Fruit fly (Drosophila melanogaster) S2 (cell line): ENCODE measurements around the gene CG42564.

ENCODE experiments used
- CG8478 ChIP-seq: fragments of >200 bp; optimal IDR thresholded peaks from 2 replicates; lab custom pipeline; 2018
- CTCF ChIP-seq, 2 experiments: fragments of >200 bp; optimal IDR thresholded peaks; 2 replicates each; lab custom pipeline; 2018

CG42564 gene

DNA sequence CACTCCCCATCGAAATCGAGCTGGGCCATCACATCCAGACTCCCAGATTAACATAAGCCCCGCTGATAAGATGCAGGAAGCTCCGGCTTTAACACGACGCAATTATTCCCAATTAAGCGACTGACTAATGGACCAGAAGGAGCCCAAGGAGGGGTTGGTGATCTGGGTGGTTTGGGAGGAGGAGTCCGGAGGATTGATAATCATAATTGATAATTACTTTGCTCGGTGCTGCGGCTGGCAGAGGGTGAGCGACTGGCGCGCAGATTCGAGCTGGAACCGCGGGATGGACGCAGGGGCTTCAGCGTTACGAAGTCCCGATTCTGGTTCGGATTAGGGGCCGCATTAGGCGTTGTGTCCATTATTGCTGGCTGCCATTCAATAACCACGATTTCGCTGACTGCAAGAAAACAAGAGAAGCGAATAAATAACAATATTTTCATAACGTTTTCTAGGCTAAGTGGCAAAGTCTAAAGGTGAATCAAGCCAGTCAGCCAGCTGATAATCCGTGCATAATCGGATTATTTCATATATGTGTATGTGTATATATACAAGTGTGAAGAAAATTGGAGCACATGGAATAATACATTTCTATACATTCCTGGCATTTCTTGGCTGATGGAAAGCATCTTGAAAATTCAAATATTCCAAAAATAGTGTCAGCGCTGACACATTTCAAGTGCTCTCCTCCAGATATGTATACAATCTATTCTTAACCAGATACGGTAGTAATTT is 19.4 kb downstream of the CG42564 start:
- TF ChIP-seq CTCF (optimal IDR thresholded peaks at IDR 0.05; lab: Kevin White, UChicago) (no peak), CG8478 (no peak)

DNA sequence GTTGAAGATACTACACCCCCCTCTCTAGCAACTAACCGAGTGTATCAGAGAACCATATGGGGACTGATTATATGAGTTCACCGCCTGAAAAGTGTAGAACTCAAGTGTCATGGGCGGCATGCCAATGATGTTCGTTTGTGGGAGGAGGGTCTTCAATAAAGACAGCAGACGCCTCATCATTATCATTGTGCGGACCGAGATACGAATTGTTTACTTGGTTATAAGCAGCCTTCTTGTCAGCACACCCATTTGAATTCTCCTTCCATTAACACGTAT is 19.9 kb downstream of the CG42564 start:
- TF ChIP-seq CTCF (optimal IDR thresholded peaks at IDR 0.05; lab: Kevin White, UChicago) (no peak), CG8478 (no peak)

DNA sequence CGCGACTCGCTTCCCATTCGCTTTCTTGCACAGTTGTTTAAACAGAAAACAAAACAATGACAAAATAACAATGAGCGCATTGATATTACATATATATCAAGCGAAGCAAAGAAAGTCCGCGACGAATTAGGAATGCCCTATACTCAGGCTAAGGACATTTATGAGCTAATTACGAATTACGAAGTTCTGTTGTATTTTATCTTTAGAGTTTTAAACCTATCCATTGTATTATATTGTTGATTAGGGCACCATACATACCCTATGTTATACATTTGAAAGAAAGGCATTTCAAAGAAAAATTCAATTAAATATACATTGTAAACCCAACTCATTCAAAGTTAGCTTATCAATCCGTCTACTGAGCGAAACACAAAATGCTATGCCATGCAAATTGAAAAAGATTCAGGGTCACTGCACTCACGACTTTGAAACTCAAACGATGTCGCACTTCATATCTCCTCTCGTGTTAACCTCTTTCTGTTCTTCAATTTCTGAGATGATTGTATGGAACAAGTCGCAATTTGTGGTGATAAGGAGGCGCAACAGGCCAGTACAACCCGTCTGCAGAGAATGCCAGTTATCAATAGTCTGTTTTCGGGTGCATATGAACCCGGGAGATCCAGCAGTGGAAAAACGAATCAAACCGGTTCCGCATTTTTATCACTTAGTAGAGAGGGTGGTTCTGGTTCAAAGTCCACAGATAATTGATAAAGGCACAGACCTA is 21.5 kb downstream of the CG42564 start:
- TF ChIP-seq CG8478 = no peak
- no peak for TF ChIP-seq CTCF (optimal IDR thresholded peaks at IDR 0.05; lab: Kevin White, UChicago)

DNA sequence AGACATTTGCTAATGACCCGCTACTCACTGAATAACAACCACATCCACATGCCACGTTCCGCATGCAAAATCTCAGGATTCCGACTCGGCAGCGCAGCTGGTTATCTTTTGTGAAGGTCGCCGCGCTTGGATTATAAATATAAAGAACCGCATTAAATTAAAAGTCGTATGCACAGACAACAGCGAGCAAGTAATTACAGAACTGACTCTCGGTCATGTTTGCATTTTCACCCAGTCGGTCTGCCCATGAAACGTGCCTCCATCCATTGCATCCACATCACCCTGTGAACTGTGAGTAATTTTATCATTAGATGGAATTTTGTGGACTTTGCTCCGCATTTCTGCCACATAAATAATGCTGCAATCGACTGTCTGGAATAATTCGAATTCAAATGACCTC is 22.3 kb downstream of the CG42564 start:
- TF ChIP-seq CTCF (optimal IDR thresholded peaks at IDR 0.05; lab: Kevin White, UChicago) = no peak
- no peak for TF ChIP-seq CG8478

DNA sequence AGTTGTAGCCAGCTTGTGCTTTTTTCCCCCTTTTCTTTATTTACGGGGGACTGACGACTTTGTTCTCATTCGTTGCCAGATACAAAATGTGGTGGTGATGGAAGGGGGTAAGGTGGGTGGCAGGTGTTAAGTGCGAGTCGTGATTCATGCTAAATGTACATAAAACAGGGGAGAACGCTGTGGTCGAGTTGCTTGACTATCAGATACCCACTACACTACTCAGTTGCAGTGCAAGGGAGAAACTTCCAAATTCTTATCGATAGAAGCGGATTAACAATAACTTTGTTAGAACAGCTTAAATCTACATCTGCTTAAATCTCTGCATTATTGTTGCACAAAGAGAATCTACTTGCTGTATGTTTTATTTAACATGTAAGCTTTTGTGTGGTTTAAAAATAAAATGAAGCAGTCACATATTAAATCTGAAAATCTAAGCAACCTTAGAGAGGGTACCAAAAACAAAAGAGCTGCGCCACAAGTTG is 23.4 kb downstream of the CG42564 start:
- no peak for TF ChIP-seq CTCF (optimal IDR thresholded peaks at IDR 0.05; lab: Kevin White, UChicago)
- TF ChIP-seq CG8478 = no peak

DNA sequence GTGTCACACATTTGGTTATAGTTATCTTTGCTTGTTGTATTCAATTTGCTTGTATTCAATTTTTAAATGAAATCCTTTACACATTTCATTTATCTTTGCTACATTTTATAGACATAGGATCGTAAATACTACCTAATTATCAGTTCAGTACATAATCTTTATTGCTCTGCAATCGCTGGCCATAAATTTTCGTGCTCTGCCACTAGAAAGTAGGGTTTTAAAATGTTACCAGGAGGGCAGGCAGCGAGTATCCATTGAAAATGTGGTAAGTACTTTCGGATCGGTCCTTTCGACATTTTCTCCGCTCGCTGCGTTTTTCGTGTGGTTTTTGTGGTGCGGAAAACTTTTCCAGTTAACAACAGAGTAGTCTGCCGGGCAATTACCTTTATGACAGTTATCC is 25.0 kb downstream of the CG42564 start:
- no peak for TF ChIP-seq CG8478

DNA sequence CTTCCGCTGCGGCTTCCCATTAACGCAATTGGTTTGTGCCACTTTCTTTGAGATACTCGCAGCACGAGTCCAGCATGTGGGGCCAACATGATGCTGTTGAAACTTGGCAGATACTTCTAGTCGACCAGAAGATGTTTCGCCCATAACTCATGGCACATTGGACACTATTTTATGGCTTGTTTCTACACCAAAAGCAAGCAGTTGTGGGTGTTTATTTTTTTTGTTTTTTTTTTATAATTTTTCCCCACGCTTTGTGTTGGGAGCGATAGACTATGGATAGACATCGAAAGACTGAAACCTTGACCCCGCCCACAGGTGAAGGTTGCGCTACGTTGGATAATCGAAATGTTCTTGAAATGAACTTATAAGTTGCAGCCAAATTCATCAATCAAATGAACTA is 25.5 kb downstream of the CG42564 start:
- TF ChIP-seq CTCF (optimal IDR thresholded peaks at IDR 0.05; lab: Kevin White, UChicago) (no peak), CG8478 (no peak)

DNA sequence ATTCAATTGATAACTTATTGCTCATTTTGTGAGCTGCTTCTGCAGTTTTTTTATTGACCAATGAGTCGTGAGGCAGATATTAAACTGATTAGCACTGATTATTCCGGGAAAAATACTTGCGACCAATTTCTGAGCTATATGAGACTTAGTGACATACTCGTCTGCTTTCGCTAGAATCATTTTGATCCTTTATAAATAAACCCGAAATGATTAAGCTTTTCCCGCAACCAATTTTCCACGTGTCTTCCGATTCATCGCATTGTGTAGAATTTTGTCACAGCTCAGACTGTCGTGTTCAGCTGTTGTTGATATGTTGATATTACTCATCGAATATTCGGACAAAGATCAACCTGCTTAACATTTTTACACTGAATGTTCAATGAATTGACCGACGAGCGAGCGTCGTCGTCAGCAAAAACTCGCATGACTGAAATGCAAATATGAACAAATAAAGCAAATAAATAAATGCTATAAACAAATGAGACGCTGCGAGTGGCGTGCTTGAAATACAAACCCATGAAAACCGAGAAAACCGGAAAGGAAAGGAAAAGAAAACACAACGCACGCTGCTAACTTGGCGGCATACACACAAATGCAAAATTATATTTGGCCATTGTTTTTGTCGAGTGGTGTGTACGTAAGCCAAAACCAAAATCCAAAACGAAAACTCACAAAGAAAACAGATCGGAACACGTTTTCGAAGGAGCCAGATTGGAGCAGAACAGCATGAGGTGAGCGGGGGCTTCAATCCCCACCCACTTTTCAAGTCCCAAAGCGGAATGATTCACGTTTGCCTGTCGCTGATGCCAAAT is 26.6 kb downstream of the CG42564 start:
- TF ChIP-seq CG8478 (no peak), CTCF (optimal IDR thresholded peaks at IDR 0.05; lab: Kevin White, UChicago) (no peak)

DNA sequence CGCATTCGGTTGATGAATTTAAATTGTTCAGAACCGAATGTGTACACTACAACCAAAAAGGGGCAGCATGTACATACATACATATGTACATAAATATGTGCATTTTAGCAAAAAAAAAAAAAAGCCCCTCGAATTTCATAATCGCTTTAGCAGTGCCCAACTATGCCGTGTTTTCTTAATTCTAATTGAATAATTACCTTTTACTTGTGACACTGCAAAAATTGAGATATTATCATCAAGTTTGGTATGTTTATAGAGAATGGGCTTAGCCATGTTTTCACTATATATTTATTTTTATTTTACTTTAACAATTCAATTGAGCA is 27.2 kb downstream of the CG42564 start:
- TF ChIP-seq CG8478 (no peak), CTCF (optimal IDR thresholded peaks at IDR 0.05; lab: Kevin White, UChicago) (no peak)

DNA sequence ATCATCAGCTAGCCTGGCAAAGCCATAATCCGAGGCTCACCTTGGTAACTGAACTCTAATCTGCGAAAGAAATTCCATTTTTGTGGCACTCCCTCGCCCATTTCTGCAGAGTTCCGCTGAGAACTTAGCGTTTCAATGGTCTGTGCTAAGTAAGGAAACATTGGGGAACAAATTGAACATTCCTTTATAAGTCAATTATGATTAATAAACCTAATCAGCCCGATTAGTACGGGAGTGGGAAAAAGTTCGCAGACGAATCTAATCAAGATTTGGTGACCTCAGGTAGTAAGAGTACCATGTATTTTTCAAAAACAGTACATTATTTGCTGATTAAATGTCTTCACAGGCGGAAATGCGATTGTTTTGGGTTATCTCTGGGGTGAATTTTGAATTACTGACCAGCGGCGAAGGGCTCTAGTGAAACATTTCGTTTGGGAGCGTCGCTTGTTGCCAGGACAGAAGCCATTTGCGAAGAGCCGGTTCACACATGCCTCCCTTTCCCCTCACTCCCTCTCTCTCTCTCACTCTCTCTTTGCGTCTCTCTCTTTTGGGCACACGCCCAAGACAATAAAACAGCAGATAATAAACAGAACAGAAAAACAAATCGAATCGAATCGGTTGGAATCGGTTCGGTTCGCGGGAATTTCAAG is 28.4 kb downstream of the CG42564 start:
- TF ChIP-seq CTCF (optimal IDR thresholded peaks at IDR 0.05; lab: Kevin White, UChicago) (no peak), CG8478 (no peak)

DNA sequence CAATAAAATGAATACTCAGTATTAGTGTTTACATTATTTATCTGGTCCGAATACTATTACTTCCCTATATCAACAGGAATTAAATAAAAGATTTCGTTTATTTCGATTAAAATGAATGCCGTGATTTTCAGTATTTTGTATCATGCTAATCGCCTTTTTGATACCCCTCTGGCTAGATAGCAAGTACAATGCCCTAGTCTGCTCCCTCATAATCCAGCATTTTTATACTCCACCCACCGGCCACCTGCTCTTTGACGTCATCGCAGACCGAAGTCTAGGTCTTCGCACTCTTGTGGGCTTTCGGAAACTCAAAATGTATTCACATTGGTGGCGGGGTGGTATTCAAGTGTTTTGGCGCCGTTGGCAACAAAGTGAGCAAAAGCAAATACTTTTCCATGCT is 29.4 kb downstream of the CG42564 start:
- TF ChIP-seq CG8478 (no peak), CTCF (optimal IDR thresholded peaks at IDR 0.05; lab: Kevin White, UChicago) (no peak)

DNA sequence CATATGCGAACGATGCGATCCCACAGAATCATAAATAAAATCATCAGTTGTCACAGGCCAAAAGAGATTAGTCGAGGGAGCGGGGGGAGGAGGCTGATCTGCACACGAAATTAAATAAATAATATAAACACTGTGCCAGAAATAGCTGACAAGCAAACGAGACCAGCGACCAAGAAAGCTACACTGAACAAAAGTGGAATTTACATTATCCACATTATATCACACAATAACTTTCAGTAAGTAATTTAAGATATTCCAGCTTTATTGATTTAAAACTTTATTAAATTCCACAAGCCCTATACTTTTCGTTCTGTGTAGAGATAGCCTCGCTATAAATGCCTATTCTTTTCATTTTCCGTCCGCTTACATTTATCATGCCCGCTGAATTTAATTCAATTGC is 29.9 kb downstream of the CG42564 start:
- TF ChIP-seq CTCF (optimal IDR thresholded peaks at IDR 0.05; lab: Kevin White, UChicago) = no peak
- no peak for TF ChIP-seq CG8478

DNA sequence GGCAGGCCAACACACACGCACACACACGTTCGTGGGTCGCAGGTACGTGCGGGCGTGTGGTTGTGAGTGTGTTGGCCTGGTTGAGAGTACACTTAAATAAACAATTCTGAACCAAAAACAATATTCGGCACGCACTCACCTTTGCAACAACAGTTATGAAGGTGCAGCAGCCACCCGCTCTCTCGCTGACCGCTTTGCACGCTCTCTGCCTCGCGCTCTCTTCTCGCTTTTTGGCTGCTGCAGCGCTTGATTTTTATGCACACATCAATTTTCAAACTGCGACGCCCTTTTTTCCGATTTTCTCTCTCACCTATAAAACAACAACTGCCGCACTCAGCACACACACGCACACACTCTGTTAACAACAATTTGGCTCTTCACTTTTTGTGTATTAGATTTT is 31.0 kb downstream of the CG42564 start:
- no peak for TF ChIP-seq CTCF (optimal IDR thresholded peaks at IDR 0.05; lab: Kevin White, UChicago)
- TF ChIP-seq CG8478 = no peak

DNA sequence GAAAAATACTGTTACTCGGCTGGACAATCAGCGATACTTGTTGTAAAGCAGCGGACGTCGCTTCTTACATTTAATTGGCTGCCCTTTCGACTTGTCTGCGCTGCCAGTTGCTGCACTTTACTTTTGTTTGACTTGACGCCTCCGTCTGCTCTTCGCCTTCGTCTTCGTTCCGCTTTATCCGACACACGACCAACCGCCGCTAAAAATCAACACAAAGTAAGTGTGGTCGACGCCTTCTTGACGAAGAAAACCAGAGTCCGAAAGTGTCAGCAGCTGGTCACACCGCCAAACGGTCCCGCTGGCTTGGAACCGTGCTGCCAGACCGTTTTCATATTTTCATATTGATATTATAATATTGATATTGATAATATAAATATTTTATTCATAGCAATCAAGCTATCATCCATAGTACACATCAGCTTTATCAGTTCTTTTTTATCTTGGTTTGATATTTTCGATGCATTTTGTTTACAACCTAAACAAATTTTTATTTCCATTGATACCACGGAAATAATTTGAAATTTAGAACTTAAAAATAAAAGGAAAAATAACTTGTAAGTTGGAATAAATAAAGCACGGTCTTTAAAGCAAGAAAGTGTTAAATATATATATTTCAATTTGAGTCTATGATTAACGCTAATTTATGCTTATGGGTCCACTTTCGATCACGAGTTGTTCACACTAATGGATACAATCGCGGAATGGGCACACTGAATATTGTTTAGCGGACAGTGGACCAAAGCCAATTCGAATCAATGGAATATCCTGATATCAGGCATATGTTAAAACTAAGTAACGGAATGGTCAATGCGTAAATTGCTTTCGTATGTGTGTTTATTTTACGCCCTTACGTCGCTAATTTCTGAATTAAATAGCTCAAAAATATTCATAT is 31.6 kb downstream of the CG42564 start, which contains the start of gene Dmtn:
Dmtn (minus strand) TSS at position 222 of the 892 bp plus-strand sequence.
- TF ChIP-seq CG8478 (no peak), CTCF (optimal IDR thresholded peaks at IDR 0.05; lab: Kevin White, UChicago) (no peak)
